Worm (Caenorhabditis elegans): ENCODE measurements around the gene isp-1.

The isp-1 gene

ce11 chrIV:8144341-8144740 is 8.5 kb upstream of the isp-1 start:
- TF ChIP-seq ceh-82 (tag; optimal IDR thresholded peaks at IDR 0.05) (no peak), unc-39 (tag; optimal IDR thresholded peaks at IDR 0.05) (no peak), nhr-25 (tag; optimal IDR thresholded peaks at IDR 0.05) (no peak), eor-1 (tag; optimal IDR thresholded peaks at IDR 0.05) (no peak), R02D3.7 (tag; optimal IDR thresholded peaks at IDR 0.05) (no peak), ZK546.5 (tag; optimal IDR thresholded peaks at IDR 0.05) (no peak)

DNA sequence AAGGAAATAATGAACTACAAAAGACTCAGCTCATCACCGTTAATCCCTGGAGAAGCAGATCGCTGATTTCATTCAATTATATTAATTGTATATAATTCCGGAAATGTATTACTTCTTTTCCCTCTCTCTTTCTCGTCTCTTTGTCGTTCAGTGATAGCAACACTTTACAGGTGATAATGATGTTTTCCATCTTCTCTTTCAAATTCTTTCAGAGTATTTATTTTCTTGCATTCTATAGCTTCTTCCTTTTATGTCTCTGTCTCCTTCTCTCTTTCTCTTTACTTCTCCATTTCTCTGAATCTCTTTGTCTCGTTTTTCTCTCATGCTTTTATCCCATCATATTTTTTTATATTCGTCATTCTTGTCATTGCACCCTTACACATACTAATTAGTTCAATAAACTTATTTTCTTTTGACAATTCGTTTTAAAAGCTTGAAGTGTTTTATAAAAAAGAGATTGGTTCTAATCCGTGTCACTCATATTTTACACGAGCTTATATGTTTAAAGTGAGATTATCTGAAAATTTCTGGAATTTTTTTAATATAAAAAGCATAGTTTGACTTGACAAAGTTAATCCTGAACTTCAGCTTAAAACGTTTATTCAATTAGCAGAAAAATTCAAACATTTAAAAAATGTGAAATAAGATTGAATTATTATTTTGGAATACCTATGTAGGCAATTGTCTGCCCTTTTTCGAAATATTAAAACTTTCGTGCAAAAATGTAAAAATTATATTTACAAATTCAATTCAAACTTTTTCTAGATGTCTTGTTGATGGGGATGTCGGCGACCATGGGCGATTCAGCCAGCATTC is 7.1 kb upstream of the isp-1 start, which contains the start of gene pmk-2:
pmk-2 (plus strand) TSS at position 766 of the 816 bp plus-strand sequence.
- TF ChIP-seq nhr-11 (tag; optimal IDR thresholded peaks at IDR 0.05) (no peak), nfya-1 (tag; optimal IDR thresholded peaks at IDR 0.05; ENCODE audit: insufficient read depth) (peak; percentile 29), skn-1 (tag; optimal IDR thresholded peaks at IDR 0.05) (peak; percentile 14), elt-2 (tag; optimal IDR thresholded peaks at IDR 0.05) (peak; percentile 40), jun-1 (tag; optimal IDR thresholded peaks at IDR 0.05) (peak; percentile 3)

ce11 chrIV:8138984-8139383 is 3.1 kb upstream of the isp-1 start, which contains the start of gene pmk-3:
Gene pmk-3 (plus strand): TSS chrIV:8139219.
- TF ChIP-seq elt-2 (tag; optimal IDR thresholded peaks at IDR 0.05) (peak; percentile 61), elt-1 (tag; optimal IDR thresholded peaks at IDR 0.05) (no peak), ceh-28 (tag; optimal IDR thresholded peaks at IDR 0.05) (peak; percentile 13), egl-5 (tag; optimal IDR thresholded peaks at IDR 0.05) (no peak), nhr-23 (tag; optimal IDR thresholded peaks at IDR 0.05) (peak; percentile 54), aly-2 (tag; optimal IDR thresholded peaks at IDR 0.05) (no peak), lsy-12 (tag; optimal IDR thresholded peaks at IDR 0.05) (no peak), ztf-4 (tag; optimal IDR thresholded peaks at IDR 0.05) (no peak), jun-1 (tag; optimal IDR thresholded peaks at IDR 0.05) (peak; percentile 11), pha-4 (tag; optimal IDR thresholded peaks at IDR 0.05) (peak; percentile 9), mdl-1 (tag; optimal IDR thresholded peaks at IDR 0.05) (no peak)

DNA sequence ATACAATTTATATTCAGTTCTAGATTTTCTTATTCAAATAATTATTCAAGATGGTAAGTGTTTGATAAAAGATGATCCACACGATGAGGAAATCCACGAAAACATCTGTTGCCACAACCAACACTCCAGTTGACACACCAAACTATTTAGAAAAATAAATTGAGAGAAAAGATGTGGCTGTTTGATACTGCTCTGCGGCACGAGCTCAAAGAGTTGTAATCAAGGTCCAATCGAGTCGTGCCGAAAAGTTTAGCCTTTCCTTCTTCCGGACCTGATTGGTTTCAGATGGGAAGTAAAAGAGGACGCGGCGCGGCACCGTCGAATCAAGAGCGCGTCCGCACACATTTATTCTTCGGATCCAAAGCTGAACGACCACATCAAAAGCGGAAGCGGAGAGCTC is 693 bp upstream of the isp-1 start:
- TF ChIP-seq ZK546.5 (tag; optimal IDR thresholded peaks at IDR 0.05) (no peak), ama-1 (optimal IDR thresholded peaks at IDR 0.05) (no peak), fkh-10 (GFP tag; optimal IDR thresholded peaks at IDR 0.05) (no peak), egl-27 (tag; optimal IDR thresholded peaks at IDR 0.05) (no peak), nhr-11 (tag; optimal IDR thresholded peaks at IDR 0.05) (no peak), nhr-77 (tag; optimal IDR thresholded peaks at IDR 0.05) (no peak), mdl-1 (tag; optimal IDR thresholded peaks at IDR 0.05) (no peak), lsy-12 (tag; optimal IDR thresholded peaks at IDR 0.05) (no peak), nfya-1 (tag; optimal IDR thresholded peaks at IDR 0.05; ENCODE audit: insufficient read depth) (no peak), mml-1 (tag; optimal IDR thresholded peaks at IDR 0.05) (no peak), nhr-43 (tag; optimal IDR thresholded peaks at IDR 0.05; ENCODE audit: poor library complexity, severe bottlenecking) (no peak), ztf-4 (tag; optimal IDR thresholded peaks at IDR 0.05) (no peak), nhr-25 (tag; optimal IDR thresholded peaks at IDR 0.05) (no peak), sea-2 (GFP tag; optimal IDR thresholded peaks at IDR 0.05) (no peak), ztf-11 (tag; optimal IDR thresholded peaks at IDR 0.05) (no peak)

DNA sequence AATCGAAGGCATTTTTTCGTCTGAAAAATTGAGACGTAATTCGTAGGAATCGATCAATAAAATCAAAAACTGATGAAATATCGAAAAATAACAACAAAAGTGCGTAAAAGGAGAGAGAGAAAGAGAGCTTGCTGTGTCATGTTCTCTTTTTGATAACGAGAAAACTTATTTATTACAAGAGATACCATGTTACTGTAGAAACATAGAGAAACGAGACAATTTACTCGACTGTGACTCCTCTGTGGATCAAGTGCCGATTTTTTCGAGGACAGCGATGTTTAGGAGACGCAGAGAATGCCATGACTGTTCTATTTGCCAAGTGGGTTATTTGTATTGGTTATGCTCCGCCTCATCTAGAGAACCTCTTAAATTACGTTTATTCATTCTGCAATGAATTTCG is 2.3 kb downstream of the isp-1 start, which contains the start of gene sph-1:
sph-1 (minus strand) TSS at position 23 of the 400 bp plus-strand sequence.
- no peak for TF ChIP-seq nhr-237 (tag; optimal IDR thresholded peaks at IDR 0.05)
- TF ChIP-seq nhr-43 (tag; optimal IDR thresholded peaks at IDR 0.05; ENCODE audit: poor library complexity, severe bottlenecking), result peak; percentile 47
- TF ChIP-seq fkh-10 (GFP tag; optimal IDR thresholded peaks at IDR 0.05), result no peak
- no peak for TF ChIP-seq lin-39 (tag; optimal IDR thresholded peaks at IDR 0.05)
- no peak for TF ChIP-seq R02D3.7 (tag; optimal IDR thresholded peaks at IDR 0.05)
- no peak for TF ChIP-seq lin-15B (tag; optimal IDR thresholded peaks at IDR 0.05)
- TF ChIP-seq elt-2 (tag; optimal IDR thresholded peaks at IDR 0.05), result peak; percentile 73
- no peak for TF ChIP-seq ZK546.5 (tag; optimal IDR thresholded peaks at IDR 0.05)
- no peak for TF ChIP-seq egl-5 (tag; optimal IDR thresholded peaks at IDR 0.05)
- TF ChIP-seq unc-39 (tag; optimal IDR thresholded peaks at IDR 0.05), result no peak
- TF ChIP-seq ztf-11 (tag; optimal IDR thresholded peaks at IDR 0.05), result no peak
- no peak for TF ChIP-seq fkh-2 (tag; optimal IDR thresholded peaks at IDR 0.05)
- TF ChIP-seq ceh-28 (tag; optimal IDR thresholded peaks at IDR 0.05), result peak; percentile 59
- no peak for TF ChIP-seq elt-3 (tag; optimal IDR thresholded peaks at IDR 0.05)
- TF ChIP-seq pqm-1 (tag; optimal IDR thresholded peaks at IDR 0.05), result peak; percentile 55
- TF ChIP-seq fos-1 (tag; optimal IDR thresholded peaks at IDR 0.05), result no peak
- no peak for TF ChIP-seq tbx-2 (tag; optimal IDR thresholded peaks at IDR 0.05)
- no peak for TF ChIP-seq zag-1 (tag; optimal IDR thresholded peaks at IDR 0.05)
- no peak for TF ChIP-seq daf-12 (tag; optimal IDR thresholded peaks at IDR 0.05)
- TF ChIP-seq ama-1 (optimal IDR thresholded peaks at IDR 0.05), result no peak
- TF ChIP-seq unc-62 (GFP tag; optimal IDR thresholded peaks at IDR 0.05), result no peak
- no peak for TF ChIP-seq elt-1 (tag; optimal IDR thresholded peaks at IDR 0.05)
- peak; percentile 55 for TF ChIP-seq egl-27 (tag; optimal IDR thresholded peaks at IDR 0.05)
- TF ChIP-seq jun-1 (tag; optimal IDR thresholded peaks at IDR 0.05), result peak; percentile 21
- TF ChIP-seq nfya-1 (tag; optimal IDR thresholded peaks at IDR 0.05; ENCODE audit: insufficient read depth), result peak; percentile 25
- peak; percentile 94 for TF ChIP-seq pha-4 (tag; optimal IDR thresholded peaks at IDR 0.05)
- TF ChIP-seq ztf-4 (tag; optimal IDR thresholded peaks at IDR 0.05), result no peak
- TF ChIP-seq nhr-23 (tag; optimal IDR thresholded peaks at IDR 0.05), result peak; percentile 36
- TF ChIP-seq nhr-76 (tag; optimal IDR thresholded peaks at IDR 0.05), result no peak
- no peak for TF ChIP-seq sea-2 (GFP tag; optimal IDR thresholded peaks at IDR 0.05)

Data from whole organism, L3 larva.